Worm (Caenorhabditis elegans) whole organism, L2 larva: ENCODE measurements around the gene inpp-4B.

Experiments
- Y55F3AM.14 ChIP-seq: fragments of 200-800 bp; sonication (Bioruptor generic); optimal IDR thresholded peaks from 2 replicates; lab custom pipeline; 2018; ENCODE audit warnings: mild to moderate bottlenecking, missing genetic modification characterization, missing compliant biosample characterization
- alr-1 ChIP-seq: fragments of 150-350 bp; optimal IDR thresholded peaks from 2 replicates; lab custom pipeline; 2014; ENCODE audit warnings: missing biosample characterization, missing genetic modification characterization
- gmeb-1 ChIP-seq: fragments of 150-350 bp; optimal IDR thresholded peaks from 2 replicates; lab custom pipeline; 2014; ENCODE audit warnings: missing biosample characterization, missing genetic modification characterization
- nhr-23 ChIP-seq: fragments of 150-350 bp; optimal IDR thresholded peaks from 2 replicates; lab custom pipeline; 2014; ENCODE audit warnings: missing biosample characterization, missing genetic modification reagents, missing genetic modification characterization
- snpc-4 ChIP-seq: fragments of 150-350 bp; optimal IDR thresholded peaks from 2 replicates; lab custom pipeline; 2014; ENCODE audit warnings: missing biosample characterization, missing genetic modification characterization
- unc-62 ChIP-seq: fragments of 150-350 bp; optimal IDR thresholded peaks from 2 replicates; lab custom pipeline; 2014; ENCODE audit warnings: missing biosample characterization, missing genetic modification reagents, missing genetic modification characterization

DNA sequence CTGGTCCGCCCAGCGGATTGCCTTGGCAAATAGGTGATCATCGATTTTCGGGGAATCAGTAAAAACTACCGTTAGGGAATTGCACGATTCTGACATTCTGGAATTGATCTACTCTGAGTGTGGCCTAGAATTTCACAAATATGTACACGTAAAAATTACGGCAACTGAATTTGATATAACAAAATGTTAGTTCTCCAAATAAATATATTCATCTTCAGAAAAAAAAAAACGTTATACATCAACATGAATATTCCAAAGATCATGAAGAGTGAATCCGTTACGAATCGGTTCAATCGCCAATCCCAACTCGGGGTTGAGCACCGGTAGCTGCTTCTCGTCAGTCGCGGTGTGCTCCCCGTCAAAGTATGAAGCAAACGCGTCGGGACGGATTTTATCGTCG is 8.0 kb downstream of the inpp-4B start, which contains the start of gene rip-1:
- TF ChIP-seq unc-62 (GFP tag; lab: Kevin White, UChicago): no peak
- no peak for TF ChIP-seq alr-1 (tag; lab: Kevin White, UChicago)
- no peak for TF ChIP-seq gmeb-1 (tag; lab: Kevin White, UChicago)
- TF ChIP-seq snpc-4 (tag; lab: Kevin White, UChicago): no peak
- no peak for TF ChIP-seq Y55F3AM.14 (GFP tag; lab: Kevin White, UChicago)
- no peak for TF ChIP-seq nhr-23
